Worm (Caenorhabditis elegans) whole organism, L1 larva: ENCODE results near the gene srj-1.

Experiments used
- C04F5.9 ChIP-seq: sonication (generic microtip); optimal IDR thresholded peaks from 2 replicates; lab custom pipeline; 2016; ENCODE audit warnings: missing genetic modification characterization, missing compliant biosample characterization
- C16A3.4 ChIP-seq: fragments of 150-350 bp; optimal IDR thresholded peaks from 2 replicates; lab custom pipeline; 2014; ENCODE audit warnings: missing biosample characterization, missing genetic modification characterization
- F16B12.6 ChIP-seq: fragments of 150-350 bp; optimal IDR thresholded peaks from 2 replicates; lab custom pipeline; 2014; ENCODE audit warnings: missing biosample characterization, missing genetic modification characterization
- Y116A8C.19 ChIP-seq: sonication (generic microtip); optimal IDR thresholded peaks from 2 replicates; lab custom pipeline; 2016; ENCODE audit warnings: missing compliant biosample characterization, missing genetic modification characterization, borderline replicate concordance
- aha-1 ChIP-seq: fragments of 150-350 bp; optimal IDR thresholded peaks from 2 replicates; lab custom pipeline; 2014; ENCODE audit warnings: missing biosample characterization, missing genetic modification characterization
- alr-1 ChIP-seq: fragments of 200-800 bp; sonication (Bioruptor generic); optimal IDR thresholded peaks from 2 replicates; lab custom pipeline; 2018; ENCODE audit warnings: borderline replicate concordance, mild to moderate bottlenecking, missing genetic modification characterization, missing compliant biosample characterization
- aly-2 ChIP-seq: fragments of 150-350 bp; optimal IDR thresholded peaks from 2 replicates; lab custom pipeline; 2014; ENCODE audit warnings: missing biosample characterization, missing genetic modification characterization
- blmp-1 ChIP-seq: fragments of 150-350 bp; optimal IDR thresholded peaks from 2 replicates; lab custom pipeline; 2014; ENCODE audit warnings: missing biosample characterization, missing genetic modification characterization
- ceh-63 ChIP-seq: fragments of 200-800 bp; sonication (Bioruptor generic); optimal IDR thresholded peaks from 2 replicates; lab custom pipeline; 2018; ENCODE audit warnings: mild to moderate bottlenecking, missing genetic modification characterization, missing compliant biosample characterization
- dpl-1 ChIP-seq, 3 experiments: fragments of 150-350 bp in 2 of 3; sonication (generic microtip) in 1 of 3; optimal IDR thresholded peaks; 2 replicates each; lab custom pipeline; 2014 to 2017; ENCODE audit warnings: missing biosample characterization in 3 of 3, missing genetic modification characterization in 3 of 3, missing genetic modification reagents in 3 of 3
- dsc-1 ChIP-seq: sonication (generic microtip); optimal IDR thresholded peaks from 2 replicates; lab custom pipeline; 2016; ENCODE audit warnings: mild to moderate bottlenecking, missing genetic modification characterization, missing compliant biosample characterization
- efl-3 ChIP-seq: fragments of 200-800 bp; sonication (Bioruptor generic); optimal IDR thresholded peaks from 2 replicates; lab custom pipeline; 2018; ENCODE audit warnings: mild to moderate bottlenecking, missing genetic modification characterization, missing compliant biosample characterization
- egl-27 ChIP-seq, 2 experiments: fragments of 150-350 bp in 1 of 2; sonication (generic microtip); optimal IDR thresholded peaks; 3 replicates each; lab custom pipeline; 2017 to 2018; ENCODE audit warnings: missing biosample characterization in 2 of 2, missing genetic modification characterization in 2 of 2, missing genetic modification reagents in 2 of 2
- elt-2 ChIP-seq: sonication (generic microtip); optimal IDR thresholded peaks from 2 replicates; lab custom pipeline; 2016; ENCODE audit warnings: missing genetic modification characterization, mild to moderate bottlenecking, inconsistent platforms, missing compliant biosample characterization, missing genetic modification reagents
- fkh-10 ChIP-seq: sonication (generic microtip); optimal IDR thresholded peaks from 2 replicates; lab custom pipeline; 2017; ENCODE audit warnings: missing biosample characterization, missing genetic modification reagents, missing genetic modification characterization
- fkh-4 ChIP-seq: sonication (generic microtip); optimal IDR thresholded peaks from 2 replicates; lab custom pipeline; 2016; ENCODE audit warnings: missing compliant biosample characterization, missing genetic modification characterization, borderline replicate concordance
- hpl-2 ChIP-seq: fragments of 150-350 bp; optimal IDR thresholded peaks from 2 replicates; lab custom pipeline; 2014; ENCODE audit warnings: missing biosample characterization, missing genetic modification reagents, missing genetic modification characterization
- irx-1 ChIP-seq: sonication (generic microtip); optimal IDR thresholded peaks from 2 replicates; lab custom pipeline; 2016; ENCODE audit warnings: missing genetic modification characterization, missing compliant biosample characterization
- isw-1 ChIP-seq: fragments of 200-800 bp; sonication (Bioruptor generic); IDR thresholded peaks from 2 replicates; pipeline ENCODE4 v1.3.6; 2022; ENCODE audit warnings: missing genetic modification characterization, missing compliant biosample characterization
- jun-1 ChIP-seq: fragments of 150-350 bp; optimal IDR thresholded peaks from 2 replicates; lab custom pipeline; 2014; ENCODE audit warnings: missing biosample characterization, missing genetic modification reagents, missing genetic modification characterization
- lin-13 ChIP-seq: fragments of 150-350 bp; optimal IDR thresholded peaks from 2 replicates; lab custom pipeline; 2014; ENCODE audit warnings: missing biosample characterization, missing genetic modification reagents, missing genetic modification characterization
- lin-14 ChIP-seq: fragments of 200-800 bp; sonication (Bioruptor generic); optimal IDR thresholded peaks from 2 replicates; lab custom pipeline; 2018; ENCODE audit warnings: mild to moderate bottlenecking, missing genetic modification characterization, moderate library complexity, missing compliant biosample characterization
- lin-15B ChIP-seq: fragments of 150-350 bp; sonication (generic microtip); optimal IDR thresholded peaks from 3 replicates; lab custom pipeline; 2014; ENCODE audit warnings: missing biosample characterization, missing genetic modification characterization
- lsy-2 ChIP-seq, 2 experiments: fragments of 150-350 bp; optimal IDR thresholded peaks; 2 replicates each; lab custom pipeline; 2014; ENCODE audit warnings: missing biosample characterization in 2 of 2, missing genetic modification characterization in 2 of 2
- mab-9 ChIP-seq: fragments of 200-800 bp; sonication (Bioruptor generic); IDR thresholded peaks from 2 replicates; pipeline ENCODE4 v1.3.6; 2022; ENCODE audit warnings: missing genetic modification reagents, missing genetic modification characterization, missing compliant biosample characterization
- nhr-11 ChIP-seq: fragments of 150-350 bp; optimal IDR thresholded peaks from 2 replicates; lab custom pipeline; 2014; ENCODE audit warnings: missing biosample characterization, missing genetic modification characterization
- nhr-12 ChIP-seq: sonication (generic microtip); optimal IDR thresholded peaks from 2 replicates; lab custom pipeline; 2017; ENCODE audit warnings: missing biosample characterization, missing genetic modification characterization
- nhr-20 ChIP-seq: sonication (generic microtip); optimal IDR thresholded peaks from 2 replicates; lab custom pipeline; 2016; ENCODE audit warnings: mild to moderate bottlenecking, missing genetic modification characterization, missing compliant biosample characterization
- nhr-237 ChIP-seq: fragments of 150-350 bp; optimal IDR thresholded peaks from 2 replicates; lab custom pipeline; 2014; ENCODE audit warnings: missing biosample characterization, missing genetic modification characterization
- nhr-28 ChIP-seq: fragments of 150-350 bp; optimal IDR thresholded peaks from 2 replicates; lab custom pipeline; 2014; ENCODE audit warnings: missing biosample characterization, missing genetic modification characterization
- nhr-47 ChIP-seq: sonication (generic microtip); optimal IDR thresholded peaks from 2 replicates; lab custom pipeline; 2016; ENCODE audit warnings: mild to moderate bottlenecking, missing genetic modification characterization, moderate library complexity, missing compliant biosample characterization
- nhr-71 ChIP-seq: sonication (generic microtip); optimal IDR thresholded peaks from 2 replicates; lab custom pipeline; 2016; ENCODE audit warnings: mild to moderate bottlenecking, missing genetic modification characterization, moderate library complexity, missing compliant biosample characterization
- nhr-76 ChIP-seq: sonication (generic microtip); optimal IDR thresholded peaks from 2 replicates; lab custom pipeline; 2017; ENCODE audit warnings: missing biosample characterization, missing genetic modification characterization
- nhr-90 ChIP-seq: sonication (generic microtip); optimal IDR thresholded peaks from 2 replicates; lab custom pipeline; 2016; ENCODE audit warnings: mild to moderate bottlenecking, missing genetic modification characterization, missing compliant biosample characterization; ENCODE audit not compliant: poor library complexity
- pag-3 ChIP-seq: sonication (generic microtip); optimal IDR thresholded peaks from 2 replicates; lab custom pipeline; 2017; ENCODE audit warnings: missing genetic modification characterization, mild to moderate bottlenecking, missing compliant biosample characterization, antibody characterized with exemption, borderline replicate concordance; ENCODE audit not compliant: insufficient read depth
- pqm-1 ChIP-seq: sonication (generic microtip); optimal IDR thresholded peaks from 3 replicates; lab custom pipeline; 2017; ENCODE audit warnings: missing biosample characterization, missing genetic modification characterization
- rnt-1 ChIP-seq: sonication (generic microtip); optimal IDR thresholded peaks from 2 replicates; lab custom pipeline; 2016; ENCODE audit warnings: mild to moderate bottlenecking, missing genetic modification characterization, moderate library complexity, missing compliant biosample characterization
- snpc-4 ChIP-seq: fragments of 150-350 bp; optimal IDR thresholded peaks from 2 replicates; lab custom pipeline; 2014; ENCODE audit warnings: missing biosample characterization, missing genetic modification characterization
- snu-23 ChIP-seq: sonication (generic microtip); optimal IDR thresholded peaks from 2 replicates; lab custom pipeline; 2016; ENCODE audit warnings: missing genetic modification characterization, missing compliant biosample characterization
- sox-4 ChIP-seq: sonication (generic microtip); optimal IDR thresholded peaks from 2 replicates; lab custom pipeline; 2016; ENCODE audit warnings: missing genetic modification characterization, missing compliant biosample characterization
- sup-37 ChIP-seq: fragments of 200-800 bp; sonication (Bioruptor generic); optimal IDR thresholded peaks from 2 replicates; lab custom pipeline; 2018; ENCODE audit warnings: mild to moderate bottlenecking, missing genetic modification characterization, missing compliant biosample characterization
- tbx-2 ChIP-seq: sonication (generic microtip); optimal IDR thresholded peaks from 2 replicates; lab custom pipeline; 2016; ENCODE audit warnings: missing genetic modification characterization, missing compliant biosample characterization
- tlp-1 ChIP-seq: fragments of 150-350 bp; optimal IDR thresholded peaks from 2 replicates; lab custom pipeline; 2014; ENCODE audit warnings: missing biosample characterization, missing genetic modification characterization
- unc-130 ChIP-seq: fragments of 150-350 bp; optimal IDR thresholded peaks from 2 replicates; lab custom pipeline; 2017; ENCODE audit warnings: missing biosample characterization, missing genetic modification characterization, inconsistent platforms
- unc-30 ChIP-seq: sonication (generic microtip); optimal IDR thresholded peaks from 2 replicates; lab custom pipeline; 2017; ENCODE audit warnings: missing biosample characterization, missing genetic modification characterization
- unc-86 ChIP-seq: sonication (generic microtip); optimal IDR thresholded peaks from 2 replicates; lab custom pipeline; 2016; ENCODE audit warnings: missing genetic modification characterization, missing compliant biosample characterization
- unc-98 ChIP-seq: fragments of 200-800 bp; sonication (Bioruptor generic); IDR thresholded peaks from 2 replicates; pipeline ENCODE4 v1.3.6; 2022; ENCODE audit warnings: missing genetic modification characterization, missing compliant biosample characterization
- xbp-1 ChIP-seq: sonication (generic microtip); optimal IDR thresholded peaks from 2 replicates; lab custom pipeline; 2016; ENCODE audit warnings: missing genetic modification characterization, missing compliant biosample characterization
- zag-1 ChIP-seq: fragments of 150-350 bp; optimal IDR thresholded peaks from 2 replicates; lab custom pipeline; 2014; ENCODE audit warnings: missing biosample characterization, missing genetic modification characterization
- zip-4 ChIP-seq: fragments of 200-800 bp; sonication (Bioruptor generic); optimal IDR thresholded peaks from 2 replicates; lab custom pipeline; 2018; ENCODE audit warnings: mild to moderate bottlenecking, missing genetic modification characterization, moderate library complexity, missing compliant biosample characterization
- ztf-11 ChIP-seq, 2 experiments: sonication (generic microtip); optimal IDR thresholded peaks; 2 replicates each; lab custom pipeline; 2016 to 2017; ENCODE audit warnings: missing genetic modification characterization in 2 of 2, missing biosample characterization in 1 of 2, missing compliant biosample characterization in 1 of 2
- ztf-4 ChIP-seq: fragments of 150-350 bp; optimal IDR thresholded peaks from 2 replicates; lab custom pipeline; 2014; ENCODE audit warnings: missing biosample characterization, missing genetic modification characterization

Gene srj-1

DNA sequence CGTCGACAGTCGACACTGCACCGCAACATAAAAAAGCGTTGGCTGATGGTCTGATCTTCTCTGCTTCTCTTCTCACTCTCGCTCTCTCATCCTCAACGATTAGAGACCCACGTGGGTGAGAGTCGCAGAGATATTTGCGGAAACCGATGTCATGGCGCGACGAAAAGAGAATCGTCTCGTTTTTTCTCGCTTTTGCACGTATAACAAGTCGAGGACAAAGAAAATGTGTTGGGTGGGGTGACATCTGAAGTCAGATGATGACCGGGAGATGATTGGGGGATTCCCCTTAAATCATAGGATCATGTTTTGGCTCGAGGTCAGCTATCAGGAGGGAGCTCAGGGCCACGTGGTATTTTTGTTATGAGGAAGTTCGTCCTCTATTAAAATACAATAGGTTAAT lies 8.8 kb downstream of the srj-1 start (continued):
- TF ChIP-seq irx-1 (tag; lab: Kevin White, UChicago) (peak; percentile 84), tbx-2 (tag; lab: Kevin White, UChicago) (peak; percentile 90), rnt-1 (peak; percentile 93), snu-23 (GFP tag; lab: Kevin White, UChicago) (peak; percentile 96), unc-130 (peak; percentile 69), lin-13 (GFP tag; lab: Kevin White, UChicago) (peak; percentile 72), aly-2 (no peak), blmp-1 (tag; lab: Kevin White, UChicago) (peak; percentile 93), dsc-1 (peak; percentile 55), tlp-1 (tag; lab: Kevin White, UChicago) (no peak), nhr-76 (tag; lab: Kevin White, UChicago) (no peak), nhr-11 (tag; lab: Kevin White, UChicago) (peak; percentile 69), nhr-47 (tag; lab: Kevin White, UChicago) (peak; percentile 88), lin-14 (GFP tag; lab: Kevin White, UChicago) (peak; percentile 99), sup-37 (GFP tag; lab: Kevin White, UChicago) (peak; percentile 64), zip-4 (GFP tag; lab: Kevin White, UChicago) (peak; percentile 11), ceh-63 (no peak), isw-1 (GFP tag; lab: Robert Waterston, UW) (no peak), unc-30 (tag; lab: Kevin White, UChicago) (no peak), mab-9 (peak; percentile 62), C16A3.4 (tag; lab: Kevin White, UChicago) (peak; percentile 82), zag-1 (tag; lab: Kevin White, UChicago) (no peak), unc-98 (GFP tag; lab: Robert Waterston, UW) (peak; percentile 74), alr-1 (tag; lab: Kevin White, UChicago) (no peak), nhr-28 (tag; lab: Kevin White, UChicago) (no peak), efl-3 (GFP tag; lab: Kevin White, UChicago) (no peak), Y116A8C.19 (tag; lab: Kevin White, UChicago) (no peak), snpc-4 (tag; lab: Kevin White, UChicago) (peak; percentile 33), pag-3 (no peak), pqm-1 (no peak), sox-4 (tag; lab: Kevin White, UChicago) (peak; percentile 63), nhr-71 (tag; lab: Kevin White, UChicago) (peak; percentile 99), nhr-237 (tag; lab: Kevin White, UChicago) (peak; percentile 68), F16B12.6 (tag; lab: Kevin White, UChicago) (no peak), elt-2 (peak; percentile 70), ztf-11 (tag; optimal IDR thresholded peaks at IDR 0.05; lab: Kevin White, UChicago) (peak in 1 of 2 experiments; percentile 32), jun-1 (tag; lab: Kevin White, UChicago) (peak; percentile 36)
- TF ChIP-seq, all 84 proteins: peak for 53

DNA sequence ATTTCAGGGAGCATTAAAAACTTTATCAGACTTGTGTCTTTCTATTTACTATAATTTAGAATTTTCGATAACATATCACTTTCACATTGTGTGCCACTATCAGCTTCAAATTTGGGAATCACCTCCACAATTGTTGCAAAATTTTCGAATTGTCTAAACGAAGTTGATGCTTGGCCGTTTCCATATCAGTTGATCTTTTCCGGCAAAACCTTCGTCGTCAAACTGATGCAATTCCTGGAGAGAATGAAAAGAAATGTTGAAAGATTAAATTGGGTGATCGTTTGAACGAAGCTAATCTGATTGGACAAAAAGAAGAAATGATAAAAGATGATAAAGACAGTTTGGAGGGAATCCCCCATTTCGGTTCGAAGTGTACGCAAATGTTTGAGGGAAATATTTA lies 9.6 kb downstream of the srj-1 start:
- TF ChIP-seq fkh-4 (tag; lab: Kevin White, UChicago) (no peak), lsy-2 (tag; optimal IDR thresholded peaks at IDR 0.05; lab: Kevin White, UChicago) (peak; percentile 21 to 29), pqm-1 (no peak), nhr-90 (tag; lab: Kevin White, UChicago) (peak; percentile 55), lin-15B (tag; lab: Kevin White, UChicago) (no peak), hpl-2 (GFP tag; lab: Kevin White, UChicago) (peak; percentile 43), egl-27 (tag; optimal IDR thresholded peaks at IDR 0.05; lab: Kevin White, UChicago) (no peak), fkh-10 (GFP tag; lab: Kevin White, UChicago) (no peak), snpc-4 (tag; lab: Kevin White, UChicago) (no peak), nhr-237 (tag; lab: Kevin White, UChicago) (no peak), jun-1 (tag; lab: Kevin White, UChicago) (peak; percentile 32), unc-98 (GFP tag; lab: Robert Waterston, UW) (no peak), aha-1 (tag; lab: Kevin White, UChicago) (no peak), dpl-1 (GFP tag; optimal IDR thresholded peaks at IDR 0.05; lab: Kevin White, UChicago) (no peak), lin-14 (GFP tag; lab: Kevin White, UChicago) (peak; percentile 34), nhr-20 (peak; percentile 83), nhr-28 (tag; lab: Kevin White, UChicago) (no peak), tbx-2 (tag; lab: Kevin White, UChicago) (peak; percentile 7), ceh-63 (no peak), xbp-1 (tag; lab: Kevin White, UChicago) (peak; percentile 1), unc-86 (tag; lab: Kevin White, UChicago) (no peak), C04F5.9 (no peak), nhr-12 (no peak), ztf-4 (tag; lab: Kevin White, UChicago) (peak; percentile 74), efl-3 (GFP tag; lab: Kevin White, UChicago) (no peak)
